Worm (Caenorhabditis elegans) whole organism, L1 larva: ENCODE data around the gene mig-5.

Source experiments
- C04F5.9 ChIP-seq: sonication (generic microtip); optimal IDR thresholded peaks from 2 replicates; lab custom pipeline; 2016; ENCODE audit warnings: missing genetic modification characterization, missing compliant biosample characterization
- C16A3.4 ChIP-seq: fragments of 150-350 bp; optimal IDR thresholded peaks from 2 replicates; lab custom pipeline; 2014; ENCODE audit warnings: missing biosample characterization, missing genetic modification characterization
- F16B12.6 ChIP-seq: fragments of 150-350 bp; optimal IDR thresholded peaks from 2 replicates; lab custom pipeline; 2014; ENCODE audit warnings: missing biosample characterization, missing genetic modification characterization
- aha-1 ChIP-seq: fragments of 150-350 bp; optimal IDR thresholded peaks from 2 replicates; lab custom pipeline; 2014; ENCODE audit warnings: missing biosample characterization, missing genetic modification characterization
- aly-2 ChIP-seq: fragments of 150-350 bp; optimal IDR thresholded peaks from 2 replicates; lab custom pipeline; 2014; ENCODE audit warnings: missing biosample characterization, missing genetic modification characterization
- ama-1 ChIP-seq: fragments of 150-350 bp; optimal IDR thresholded peaks from 2 replicates; lab custom pipeline; 2014
- ceh-63 ChIP-seq: fragments of 200-800 bp; sonication (Bioruptor generic); optimal IDR thresholded peaks from 2 replicates; lab custom pipeline; 2018; ENCODE audit warnings: mild to moderate bottlenecking, missing genetic modification characterization, missing compliant biosample characterization
- ces-1 ChIP-seq: fragments of 150-350 bp; optimal IDR thresholded peaks from 2 replicates; lab custom pipeline; 2014; ENCODE audit warnings: missing biosample characterization, missing genetic modification reagents, missing genetic modification characterization
- efl-3 ChIP-seq: fragments of 200-800 bp; sonication (Bioruptor generic); optimal IDR thresholded peaks from 2 replicates; lab custom pipeline; 2018; ENCODE audit warnings: mild to moderate bottlenecking, missing genetic modification characterization, missing compliant biosample characterization
- egl-27 ChIP-seq, 2 experiments: fragments of 150-350 bp in 1 of 2; sonication (generic microtip); optimal IDR thresholded peaks; 3 replicates each; lab custom pipeline; 2017 to 2018; ENCODE audit warnings: missing biosample characterization in 2 of 2, missing genetic modification characterization in 2 of 2, missing genetic modification reagents in 2 of 2
- elt-2 ChIP-seq: sonication (generic microtip); optimal IDR thresholded peaks from 2 replicates; lab custom pipeline; 2016; ENCODE audit warnings: missing genetic modification characterization, mild to moderate bottlenecking, inconsistent platforms, missing compliant biosample characterization, missing genetic modification reagents
- elt-3 ChIP-seq, 6 experiments: fragments of 150-350 bp in 1 of 6; sonication (generic microtip); optimal IDR thresholded peaks; 2 replicates each; lab custom pipeline; 2017 to 2018; ENCODE audit warnings: missing biosample characterization in 6 of 6, missing genetic modification characterization in 6 of 6, inconsistent platforms in 1 of 6
- ets-5 ChIP-seq: fragments of 200-800 bp; sonication (Bioruptor generic); IDR thresholded peaks from 2 replicates; pipeline ENCODE4 v1.3.6; 2022; ENCODE audit warnings: missing genetic modification characterization, missing compliant biosample characterization
- fkh-10 ChIP-seq: sonication (generic microtip); optimal IDR thresholded peaks from 2 replicates; lab custom pipeline; 2017; ENCODE audit warnings: missing biosample characterization, missing genetic modification reagents, missing genetic modification characterization
- fkh-4 ChIP-seq: sonication (generic microtip); optimal IDR thresholded peaks from 2 replicates; lab custom pipeline; 2016; ENCODE audit warnings: missing compliant biosample characterization, missing genetic modification characterization, borderline replicate concordance
- irx-1 ChIP-seq: sonication (generic microtip); optimal IDR thresholded peaks from 2 replicates; lab custom pipeline; 2016; ENCODE audit warnings: missing genetic modification characterization, missing compliant biosample characterization
- isw-1 ChIP-seq: fragments of 200-800 bp; sonication (Bioruptor generic); IDR thresholded peaks from 2 replicates; pipeline ENCODE4 v1.3.6; 2022; ENCODE audit warnings: missing genetic modification characterization, missing compliant biosample characterization
- jun-1 ChIP-seq: fragments of 150-350 bp; optimal IDR thresholded peaks from 2 replicates; lab custom pipeline; 2014; ENCODE audit warnings: missing biosample characterization, missing genetic modification reagents, missing genetic modification characterization
- lin-15B ChIP-seq: fragments of 150-350 bp; sonication (generic microtip); optimal IDR thresholded peaks from 3 replicates; lab custom pipeline; 2014; ENCODE audit warnings: missing biosample characterization, missing genetic modification characterization
- lir-3 ChIP-seq: sonication (generic microtip); optimal IDR thresholded peaks from 2 replicates; lab custom pipeline; 2016; ENCODE audit warnings: mild to moderate bottlenecking, missing genetic modification characterization, moderate library complexity, missing compliant biosample characterization; ENCODE audit not compliant: poor library complexity
- mdl-1 ChIP-seq, 2 experiments: fragments of 150-350 bp; optimal IDR thresholded peaks; 2 replicates each; lab custom pipeline; 2014 to 2017; ENCODE audit warnings: missing biosample characterization in 2 of 2, missing genetic modification characterization in 2 of 2, inconsistent platforms in 1 of 2
- nhr-12 ChIP-seq: sonication (generic microtip); optimal IDR thresholded peaks from 2 replicates; lab custom pipeline; 2017; ENCODE audit warnings: missing biosample characterization, missing genetic modification characterization
- nhr-19 ChIP-seq: fragments of 200-800 bp; sonication (Bioruptor generic); conservative IDR thresholded peaks from 2 replicates; pipeline ENCODE4 v1.3.6; 2022; ENCODE audit warnings: missing genetic modification characterization, missing compliant biosample characterization
- nhr-28 ChIP-seq: fragments of 150-350 bp; optimal IDR thresholded peaks from 2 replicates; lab custom pipeline; 2014; ENCODE audit warnings: missing biosample characterization, missing genetic modification characterization
- nhr-47 ChIP-seq: sonication (generic microtip); optimal IDR thresholded peaks from 2 replicates; lab custom pipeline; 2016; ENCODE audit warnings: mild to moderate bottlenecking, missing genetic modification characterization, moderate library complexity, missing compliant biosample characterization
- nhr-90 ChIP-seq: sonication (generic microtip); optimal IDR thresholded peaks from 2 replicates; lab custom pipeline; 2016; ENCODE audit warnings: mild to moderate bottlenecking, missing genetic modification characterization, missing compliant biosample characterization; ENCODE audit not compliant: poor library complexity
- snpc-4 ChIP-seq: fragments of 150-350 bp; optimal IDR thresholded peaks from 2 replicates; lab custom pipeline; 2014; ENCODE audit warnings: missing biosample characterization, missing genetic modification characterization
- snu-23 ChIP-seq: sonication (generic microtip); optimal IDR thresholded peaks from 2 replicates; lab custom pipeline; 2016; ENCODE audit warnings: missing genetic modification characterization, missing compliant biosample characterization
- sox-4 ChIP-seq: sonication (generic microtip); optimal IDR thresholded peaks from 2 replicates; lab custom pipeline; 2016; ENCODE audit warnings: missing genetic modification characterization, missing compliant biosample characterization
- sptf-1 ChIP-seq: fragments of 150-350 bp; optimal IDR thresholded peaks from 2 replicates; lab custom pipeline; 2014; ENCODE audit warnings: missing biosample characterization, missing genetic modification characterization
- sup-37 ChIP-seq: fragments of 200-800 bp; sonication (Bioruptor generic); optimal IDR thresholded peaks from 2 replicates; lab custom pipeline; 2018; ENCODE audit warnings: mild to moderate bottlenecking, missing genetic modification characterization, missing compliant biosample characterization
- tlp-1 ChIP-seq: fragments of 150-350 bp; optimal IDR thresholded peaks from 2 replicates; lab custom pipeline; 2014; ENCODE audit warnings: missing biosample characterization, missing genetic modification characterization
- unc-130 ChIP-seq: fragments of 150-350 bp; optimal IDR thresholded peaks from 2 replicates; lab custom pipeline; 2017; ENCODE audit warnings: missing biosample characterization, missing genetic modification characterization, inconsistent platforms
- unc-30 ChIP-seq: sonication (generic microtip); optimal IDR thresholded peaks from 2 replicates; lab custom pipeline; 2017; ENCODE audit warnings: missing biosample characterization, missing genetic modification characterization
- unc-62 ChIP-seq: fragments of 150-350 bp; optimal IDR thresholded peaks from 2 replicates; lab custom pipeline; 2014; ENCODE audit warnings: missing biosample characterization, missing genetic modification reagents, missing genetic modification characterization
- unc-86 ChIP-seq: sonication (generic microtip); optimal IDR thresholded peaks from 2 replicates; lab custom pipeline; 2016; ENCODE audit warnings: missing genetic modification characterization, missing compliant biosample characterization
- unc-98 ChIP-seq: fragments of 200-800 bp; sonication (Bioruptor generic); IDR thresholded peaks from 2 replicates; pipeline ENCODE4 v1.3.6; 2022; ENCODE audit warnings: missing genetic modification characterization, missing compliant biosample characterization
- zag-1 ChIP-seq: fragments of 150-350 bp; optimal IDR thresholded peaks from 2 replicates; lab custom pipeline; 2014; ENCODE audit warnings: missing biosample characterization, missing genetic modification characterization
- zip-4 ChIP-seq: fragments of 200-800 bp; sonication (Bioruptor generic); optimal IDR thresholded peaks from 2 replicates; lab custom pipeline; 2018; ENCODE audit warnings: mild to moderate bottlenecking, missing genetic modification characterization, moderate library complexity, missing compliant biosample characterization

Gene mig-5

DNA sequence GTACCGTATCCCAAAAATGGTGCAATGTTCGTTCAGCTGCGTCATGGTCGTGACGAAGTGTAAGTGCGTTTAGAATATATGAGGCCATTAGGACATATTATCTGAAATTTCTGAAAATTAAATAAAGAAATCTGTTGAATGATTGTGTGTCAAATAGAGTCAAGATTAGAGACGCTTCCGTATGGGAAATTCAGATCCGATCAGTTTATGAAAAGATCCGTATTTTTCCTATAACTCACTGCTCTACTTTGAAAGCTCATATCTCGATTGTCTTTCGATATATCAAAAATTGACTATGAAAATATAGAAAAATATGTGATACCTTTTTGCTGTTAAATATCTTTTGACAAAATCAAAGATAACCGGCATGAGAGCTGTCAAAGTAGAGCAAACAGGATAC is 4.5 kb downstream of the mig-5 start, which contains the start of gene T05C12.4:
TSS of gene T05C12.4 (minus strand) at position 101 of the 400 bp plus-strand sequence.
- TF ChIP-seq ama-1 (lab: Kevin White, UChicago) (no peak), unc-86 (tag; lab: Kevin White, UChicago) (no peak), nhr-28 (no peak), snpc-4 (tag; lab: Kevin White, UChicago) (no peak), unc-130 (tag; lab: Kevin White, UChicago) (no peak), mdl-1 (tag; optimal IDR thresholded peaks at IDR 0.05; lab: Kevin White, UChicago) (no peak), tlp-1 (tag; lab: Kevin White, UChicago) (no peak), nhr-12 (tag; lab: Kevin White, UChicago) (no peak), zip-4 (GFP tag; lab: Kevin White, UChicago) (no peak), fkh-4 (tag; lab: Kevin White, UChicago) (no peak), aha-1 (no peak), snu-23 (GFP tag; lab: Kevin White, UChicago) (no peak), unc-62 (GFP tag; lab: Kevin White, UChicago) (no peak), lir-3 (tag; lab: Kevin White, UChicago) (no peak), F16B12.6 (tag; lab: Kevin White, UChicago) (no peak), sox-4 (tag; lab: Kevin White, UChicago) (no peak)

DNA sequence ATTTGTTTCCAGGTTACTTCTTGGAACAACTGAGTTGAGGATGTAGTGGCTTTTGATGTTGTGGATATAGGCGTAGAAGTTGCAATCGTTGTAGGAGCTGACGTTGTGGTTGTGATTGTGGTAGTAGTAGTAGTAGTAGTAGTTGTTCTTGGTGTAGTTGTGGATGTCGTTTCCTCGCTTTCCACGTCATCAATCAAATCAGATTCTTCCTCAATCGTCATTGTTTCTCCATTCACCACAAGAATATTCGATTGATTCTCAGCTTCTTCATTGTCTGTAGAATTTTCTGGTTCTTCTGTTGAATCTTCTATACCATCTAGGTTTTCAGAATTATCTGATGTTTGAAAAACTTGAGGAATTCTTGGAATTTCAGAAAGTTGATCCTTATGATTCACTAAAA is 6.2 kb downstream of the mig-5 start:
- TF ChIP-seq unc-98 (GFP tag; lab: Robert Waterston, UW), result no peak
- TF ChIP-seq unc-30 (tag; lab: Kevin White, UChicago), result no peak
- no peak for TF ChIP-seq efl-3 (GFP tag; lab: Kevin White, UChicago)
- TF ChIP-seq aly-2 (tag; lab: Kevin White, UChicago), result no peak
- TF ChIP-seq ces-1 (GFP tag; lab: Kevin White, UChicago), result no peak
- TF ChIP-seq ama-1 (lab: Kevin White, UChicago), result no peak

DNA sequence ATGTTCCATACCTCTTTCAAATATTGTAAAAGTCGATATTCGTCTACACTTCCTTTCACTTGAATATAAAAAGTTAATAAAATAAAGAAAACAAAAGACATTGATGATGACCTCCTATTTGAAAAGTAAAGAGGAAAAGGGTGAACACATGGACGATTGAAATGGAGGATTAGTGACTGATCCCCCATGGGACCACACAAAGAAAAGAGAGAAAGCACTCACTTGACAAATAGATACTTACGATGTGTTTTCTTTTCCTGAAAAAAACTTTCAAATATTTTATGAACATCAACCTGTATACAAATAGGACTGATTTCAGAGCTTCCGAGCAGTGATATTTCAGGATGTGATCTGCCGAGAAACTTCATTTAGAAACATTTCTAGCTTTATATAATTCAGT is 7.7 kb downstream of the mig-5 start, which contains the start of gene acr-14:
TSS of gene acr-14 (minus strand) at position 101 of the 400 bp plus-strand sequence.
- TF ChIP-seq isw-1, result no peak
- no peak for TF ChIP-seq nhr-47 (tag; lab: Kevin White, UChicago)
- TF ChIP-seq elt-2 (tag; lab: Kevin White, UChicago), result no peak
- no peak for TF ChIP-seq irx-1 (tag; lab: Kevin White, UChicago)
- TF ChIP-seq unc-86 (tag; lab: Kevin White, UChicago), result no peak
- no peak for TF ChIP-seq C04F5.9 (tag; lab: Kevin White, UChicago)

DNA sequence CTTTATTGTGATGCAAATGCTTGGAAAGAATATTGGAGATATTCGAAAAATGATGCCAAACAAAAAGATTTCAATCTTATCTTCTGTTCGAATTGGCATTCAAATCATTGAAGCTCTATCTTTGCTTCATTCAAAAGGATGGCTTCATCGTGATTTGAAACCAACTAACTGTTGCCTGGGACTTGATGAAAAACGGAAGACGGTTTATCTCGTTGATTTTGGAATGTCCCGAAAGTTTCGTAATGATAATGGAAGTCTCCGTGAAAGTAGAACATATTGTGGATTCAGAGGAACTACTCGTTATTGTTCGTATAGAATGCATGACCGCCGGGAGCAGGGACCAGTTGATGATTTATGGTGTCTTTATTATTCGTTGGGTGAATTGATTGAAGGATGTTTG is 10.7 kb downstream of the mig-5 start:
- TF ChIP-seq ets-5 (no peak), ceh-63 (no peak), snpc-4 (tag; lab: Kevin White, UChicago) (no peak), isw-1 (no peak), zag-1 (tag; lab: Kevin White, UChicago) (no peak), egl-27 (tag; optimal IDR thresholded peaks at IDR 0.05; lab: Kevin White, UChicago) (no peak), fkh-10 (GFP tag; lab: Kevin White, UChicago) (no peak), C16A3.4 (tag; lab: Kevin White, UChicago) (no peak), C04F5.9 (tag; lab: Kevin White, UChicago) (no peak), nhr-19 (GFP tag; lab: Robert Waterston, UW) (no peak), aly-2 (tag; lab: Kevin White, UChicago) (no peak), nhr-28 (no peak), lir-3 (tag; lab: Kevin White, UChicago) (no peak)

DNA sequence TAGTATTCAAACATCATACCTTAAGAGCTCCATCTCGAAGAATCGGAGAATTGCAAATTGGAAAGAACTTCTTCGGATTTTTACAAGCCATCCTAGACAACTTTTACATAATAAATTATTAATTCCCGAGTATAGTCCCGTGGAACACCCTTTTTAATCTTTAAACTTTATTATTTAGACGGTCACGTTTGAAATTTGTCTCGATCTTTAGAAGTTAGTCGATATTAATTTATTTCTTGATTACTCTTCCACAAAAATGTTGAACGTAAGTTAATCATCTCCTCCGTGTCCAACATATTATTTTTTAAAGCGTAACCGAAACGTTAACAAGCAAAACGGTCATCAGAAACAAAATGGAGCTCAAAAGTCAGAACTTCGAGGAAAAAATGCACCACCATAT is 11.4 kb downstream of the mig-5 start, which contains the start of the genes decr-1.3 and T05C12.1:
TSS of gene decr-1.3 (minus strand) at position 101 of the 400 bp plus-strand sequence.
TSS of gene T05C12.1 (plus strand) at position 232 of the 400 bp plus-strand sequence.
- no peak for TF ChIP-seq ces-1 (GFP tag; lab: Kevin White, UChicago)
- no peak for TF ChIP-seq nhr-47 (tag; lab: Kevin White, UChicago)
- no peak for TF ChIP-seq sox-4 (tag; lab: Kevin White, UChicago)
- TF ChIP-seq aly-2 (tag; lab: Kevin White, UChicago), result no peak
- no peak for TF ChIP-seq jun-1 (tag; lab: Kevin White, UChicago)
- TF ChIP-seq sup-37 (GFP tag; lab: Kevin White, UChicago), result no peak
- no peak for TF ChIP-seq elt-3 (tag; optimal IDR thresholded peaks at IDR 0.05; lab: Kevin White, UChicago)
- TF ChIP-seq sptf-1 (tag; lab: Kevin White, UChicago), result no peak
- TF ChIP-seq lin-15B (tag; lab: Kevin White, UChicago), result no peak
- no peak for TF ChIP-seq nhr-90 (tag; lab: Kevin White, UChicago)
- no peak for TF ChIP-seq F16B12.6 (tag; lab: Kevin White, UChicago)
